Worm (Caenorhabditis elegans) whole organism, L4 larva: Measurements from ENCODE around the gene EEED8.14.

Experiments used
- attf-4 ChIP-seq: sonication (generic microtip); optimal IDR thresholded peaks from 3 replicates; lab custom pipeline; 2017; ENCODE audit warnings: missing biosample characterization, missing genetic modification characterization
- ceh-62 ChIP-seq: sonication (generic microtip); optimal IDR thresholded peaks from 2 replicates; lab custom pipeline; 2017; ENCODE audit warnings: missing biosample characterization, missing genetic modification characterization
- egl-27 ChIP-seq: sonication (generic microtip); optimal IDR thresholded peaks from 3 replicates; lab custom pipeline; 2017; ENCODE audit warnings: missing biosample characterization, missing genetic modification reagents, missing genetic modification characterization
- egl-43 ChIP-seq: fragments of 200-800 bp; sonication (Bioruptor generic); IDR thresholded peaks from 2 replicates; pipeline ENCODE4 v1.3.6; 2022; ENCODE audit warnings: missing genetic modification reagents, missing genetic modification characterization, missing compliant biosample characterization
- skn-1 ChIP-seq: fragments of 150-350 bp; optimal IDR thresholded peaks from 2 replicates; lab custom pipeline; 2014; ENCODE audit warnings: missing biosample characterization, missing genetic modification characterization
- snpc-4 ChIP-seq: fragments of 150-350 bp; optimal IDR thresholded peaks from 2 replicates; lab custom pipeline; 2014; ENCODE audit warnings: missing biosample characterization, missing genetic modification characterization

DNA sequence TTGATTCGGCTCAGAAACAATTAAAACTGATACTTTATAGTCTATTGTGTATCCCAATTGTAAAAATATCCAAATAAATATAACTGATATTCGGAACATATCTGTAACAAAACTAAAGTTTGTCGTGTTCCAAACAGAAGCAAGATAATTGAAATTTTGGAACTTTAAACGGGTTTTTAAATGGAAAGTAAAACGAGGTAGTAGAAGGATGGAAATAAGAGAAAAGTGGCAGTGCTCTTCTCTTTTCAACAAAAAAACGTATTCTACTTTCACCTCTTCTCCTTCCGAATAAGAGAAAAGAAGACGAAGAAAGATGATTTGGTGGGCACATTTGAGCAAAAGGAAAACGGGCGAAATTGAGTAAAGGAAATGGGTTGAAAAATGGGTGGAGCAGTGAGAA lies 32.7 kb upstream of the EEED8.14 start, which contains the start of gene nmr-1:
- no peak for TF ChIP-seq egl-43 (GFP tag; lab: Robert Waterston, UW)
- TF ChIP-seq attf-4 (tag; lab: Kevin White, UChicago), result no peak
- TF ChIP-seq skn-1 (tag; lab: Kevin White, UChicago), result no peak
- no peak for TF ChIP-seq snpc-4 (tag; lab: Kevin White, UChicago)
- no peak for TF ChIP-seq ceh-62
- no peak for TF ChIP-seq egl-27 (tag; lab: Kevin White, UChicago)
